Fruit fly (Drosophila melanogaster): ENCODE measurements around the gene Cph.

Gene Cph

DNA sequence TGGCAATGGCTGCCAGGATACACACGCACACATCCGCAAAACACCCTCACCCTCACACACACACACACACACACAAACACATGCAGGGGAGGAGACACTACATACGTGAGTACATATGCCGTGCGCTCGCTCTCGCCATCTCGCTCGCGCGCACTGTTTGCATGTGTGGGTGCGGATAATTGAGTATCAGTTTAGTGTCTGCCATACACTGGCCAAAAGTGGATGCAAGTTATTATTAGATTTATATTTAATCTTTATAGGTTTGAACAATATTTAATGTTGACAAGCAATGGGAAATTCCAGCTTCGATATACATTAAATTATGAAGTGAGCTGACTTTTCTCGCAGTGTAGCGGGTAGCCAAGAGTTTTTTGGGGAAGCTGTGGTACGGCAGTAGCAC lies 19.8 kb upstream of the Cph start:
- TF ChIP-seq cnc (optimal IDR thresholded peaks at IDR 0.05): no peak
- TF ChIP-seq pad (GFP tag; optimal IDR thresholded peaks at IDR 0.05): no peak
- TF ChIP-seq Clk (GFP tag; optimal IDR thresholded peaks at IDR 0.05): no peak
- TF ChIP-seq CG14711 (tag; optimal IDR thresholded peaks at IDR 0.05): no peak
- no peak for TF ChIP-seq CG7045 (GFP tag; optimal IDR thresholded peaks at IDR 0.05)
- TF ChIP-seq CG7101 (tag; optimal IDR thresholded peaks at IDR 0.05): peak; percentile 14
- no peak for TF ChIP-seq CG1620 (GFP tag; optimal IDR thresholded peaks at IDR 0.05)

DNA sequence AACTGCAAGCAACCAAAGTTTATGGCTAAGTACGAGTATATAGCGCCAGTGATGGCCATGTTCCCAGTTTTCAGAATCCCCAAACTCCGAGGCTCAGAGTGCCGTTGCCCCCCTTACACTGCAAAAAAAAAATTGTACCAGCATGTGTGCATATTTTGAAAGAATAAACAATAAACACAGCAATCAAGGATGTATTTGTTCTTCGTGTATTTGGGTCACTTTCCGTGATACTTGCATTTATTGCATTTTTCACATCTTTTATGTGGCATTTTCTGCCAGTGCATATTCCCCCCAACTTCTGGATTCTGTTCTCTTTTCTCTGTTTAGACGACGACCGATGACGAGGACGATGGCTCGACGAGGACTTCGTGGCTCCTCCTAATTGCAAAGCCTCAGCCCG lies 17.4 kb upstream of the Cph start:
- TF ChIP-seq CG11617 (GFP tag; optimal IDR thresholded peaks at IDR 0.05) (no peak), ovo (GFP tag; optimal IDR thresholded peaks at IDR 0.05) (no peak), kay (GFP tag; ENCODE audit: borderline replicate concordance) (no peak), CG1620 (GFP tag; optimal IDR thresholded peaks at IDR 0.05) (no peak), bab1 (GFP tag; optimal IDR thresholded peaks at IDR 0.05) (no peak), CG33017 (tag; optimal IDR thresholded peaks at IDR 0.05) (no peak), pad (GFP tag; optimal IDR thresholded peaks at IDR 0.05) (no peak)

DNA sequence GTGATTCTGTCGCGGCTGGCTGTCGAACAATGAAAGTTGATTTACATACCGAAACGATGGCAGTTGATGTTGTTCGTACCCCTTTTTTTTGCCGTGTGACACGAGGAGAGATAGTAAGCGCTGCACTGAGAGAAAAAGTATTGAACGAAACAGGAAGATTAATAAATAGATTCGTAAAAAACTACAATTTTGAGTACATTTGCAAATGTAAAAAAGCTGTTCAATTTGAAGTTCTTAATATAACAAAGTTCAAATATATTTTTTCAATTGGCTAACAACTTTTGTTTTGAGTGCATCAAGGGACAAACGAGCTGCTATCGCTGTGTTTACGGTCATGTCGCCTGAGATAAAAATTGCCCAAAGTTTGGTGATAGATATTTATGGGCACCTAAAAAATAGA lies 15.5 kb upstream of the Cph start:
- TF ChIP-seq pad (GFP tag; optimal IDR thresholded peaks at IDR 0.05): no peak
- no peak for TF ChIP-seq bab1 (GFP tag; optimal IDR thresholded peaks at IDR 0.05)
- no peak for TF ChIP-seq CG5204 (GFP tag; optimal IDR thresholded peaks at IDR 0.05)
- no peak for TF ChIP-seq toe (GFP tag; optimal IDR thresholded peaks at IDR 0.05)
- TF ChIP-seq CG7045 (GFP tag; optimal IDR thresholded peaks at IDR 0.05): no peak
- TF ChIP-seq kay (GFP tag; ENCODE audit: borderline replicate concordance): no peak
- TF ChIP-seq CG14711 (tag; optimal IDR thresholded peaks at IDR 0.05): no peak
- no peak for TF ChIP-seq Hr96 (GFP tag; optimal IDR thresholded peaks at IDR 0.05)
- no peak for TF ChIP-seq tj (GFP tag; optimal IDR thresholded peaks at IDR 0.05)
- TF ChIP-seq Crg-1 (GFP tag; optimal IDR thresholded peaks at IDR 0.05): no peak
- TF ChIP-seq CG1620 (GFP tag; optimal IDR thresholded peaks at IDR 0.05): no peak
- no peak for TF ChIP-seq Mnt (GFP tag; optimal IDR thresholded peaks at IDR 0.05)
- TF ChIP-seq CG33017 (tag; optimal IDR thresholded peaks at IDR 0.05): no peak
- no peak for TF ChIP-seq CG7101 (tag; optimal IDR thresholded peaks at IDR 0.05)
- TF ChIP-seq CG12768 (GFP tag; optimal IDR thresholded peaks at IDR 0.05): no peak
- no peak for TF ChIP-seq cnc (optimal IDR thresholded peaks at IDR 0.05)
- TF ChIP-seq ovo (GFP tag; optimal IDR thresholded peaks at IDR 0.05): no peak
- TF ChIP-seq cic (GFP tag; optimal IDR thresholded peaks at IDR 0.05): no peak

DNA sequence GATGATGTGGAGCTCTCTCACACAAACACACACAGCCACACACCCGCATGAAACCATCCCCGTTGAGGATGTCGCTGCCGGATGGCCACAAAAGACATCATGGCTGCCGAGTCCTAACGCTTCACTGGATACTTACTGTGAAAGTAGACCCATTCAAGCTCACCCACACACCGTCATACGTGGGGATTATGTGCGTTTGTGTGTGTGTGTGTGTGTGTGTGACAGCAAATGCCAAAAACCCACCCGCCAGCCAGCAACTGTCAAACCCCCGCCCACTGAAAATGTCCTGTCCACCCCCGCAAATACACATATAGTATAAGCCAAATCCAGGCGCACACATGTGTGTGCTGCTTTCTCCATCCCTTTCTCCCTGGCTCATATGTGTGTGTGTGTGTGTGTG lies 13.0 kb upstream of the Cph start:
- TF ChIP-seq CG12768 (GFP tag; optimal IDR thresholded peaks at IDR 0.05) (no peak), CG5204 (GFP tag; optimal IDR thresholded peaks at IDR 0.05) (no peak), Clk (GFP tag; optimal IDR thresholded peaks at IDR 0.05) (no peak), tj (GFP tag; optimal IDR thresholded peaks at IDR 0.05) (no peak)

DNA sequence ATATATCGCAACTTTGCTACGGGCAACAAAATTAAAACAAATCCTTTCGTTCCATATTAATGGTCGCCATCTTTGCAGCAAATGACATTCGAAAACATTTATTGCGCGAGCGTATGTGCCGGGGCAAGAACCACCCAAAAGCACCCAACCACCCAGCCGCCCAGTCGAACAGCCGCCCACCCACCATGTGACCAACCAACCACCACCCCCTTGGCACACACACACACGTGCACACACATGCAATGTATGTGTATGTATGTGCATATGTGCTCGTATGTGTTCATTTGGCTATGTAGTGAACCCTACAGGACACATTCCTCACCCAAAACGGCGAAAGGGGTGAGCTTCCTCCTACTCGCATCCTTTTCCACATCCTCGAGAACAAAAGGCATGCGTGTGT lies 2.4 kb downstream of the Cph start:
- TF ChIP-seq CG33017 (tag; optimal IDR thresholded peaks at IDR 0.05): no peak
- no peak for TF ChIP-seq cic (GFP tag; optimal IDR thresholded peaks at IDR 0.05)
- TF ChIP-seq ovo (GFP tag; optimal IDR thresholded peaks at IDR 0.05): no peak
- no peak for TF ChIP-seq toe (GFP tag; optimal IDR thresholded peaks at IDR 0.05)
- no peak for TF ChIP-seq Crg-1 (GFP tag; optimal IDR thresholded peaks at IDR 0.05)
- TF ChIP-seq pad (GFP tag; optimal IDR thresholded peaks at IDR 0.05): no peak
- no peak for TF ChIP-seq tj (GFP tag; optimal IDR thresholded peaks at IDR 0.05)
- TF ChIP-seq Clk (GFP tag; optimal IDR thresholded peaks at IDR 0.05): no peak
- TF ChIP-seq CG7045 (GFP tag; optimal IDR thresholded peaks at IDR 0.05): no peak
- no peak for TF ChIP-seq CG14711 (tag; optimal IDR thresholded peaks at IDR 0.05)

DNA sequence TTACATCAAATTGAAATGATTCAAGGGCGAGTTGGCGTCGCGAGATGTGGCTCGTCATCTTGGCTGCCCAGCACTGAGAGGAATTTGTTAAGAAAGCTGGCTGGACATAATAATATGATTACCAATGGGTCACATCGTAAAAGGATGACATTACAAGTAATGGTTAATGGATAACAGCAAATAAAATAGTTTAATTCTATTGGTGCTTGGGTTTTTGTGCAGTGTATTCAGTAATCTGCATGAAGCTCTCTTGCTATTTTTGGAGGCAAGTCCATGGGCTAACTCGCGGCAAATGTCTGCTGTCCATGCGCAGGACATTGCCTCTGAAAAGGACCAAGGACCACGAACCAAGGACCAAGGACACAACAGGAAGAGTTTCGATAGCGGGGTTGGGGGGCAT lies 4.2 kb downstream of the Cph start:
- no peak for TF ChIP-seq Hr96 (GFP tag; optimal IDR thresholded peaks at IDR 0.05)
- TF ChIP-seq tj (GFP tag; optimal IDR thresholded peaks at IDR 0.05): no peak
- TF ChIP-seq cic (GFP tag; optimal IDR thresholded peaks at IDR 0.05): no peak
- no peak for TF ChIP-seq bab1 (GFP tag; optimal IDR thresholded peaks at IDR 0.05)
- TF ChIP-seq CG5204 (GFP tag; optimal IDR thresholded peaks at IDR 0.05): no peak
- no peak for TF ChIP-seq Clk (GFP tag; optimal IDR thresholded peaks at IDR 0.05)
- TF ChIP-seq CG7101 (tag; optimal IDR thresholded peaks at IDR 0.05): no peak
- no peak for TF ChIP-seq CG14711 (tag; optimal IDR thresholded peaks at IDR 0.05)
- TF ChIP-seq toe (GFP tag; optimal IDR thresholded peaks at IDR 0.05): no peak
- TF ChIP-seq CG12768 (GFP tag; optimal IDR thresholded peaks at IDR 0.05): no peak
- TF ChIP-seq ovo (GFP tag; optimal IDR thresholded peaks at IDR 0.05): no peak
- TF ChIP-seq Crg-1 (GFP tag; optimal IDR thresholded peaks at IDR 0.05): no peak
- TF ChIP-seq CG7045 (GFP tag; optimal IDR thresholded peaks at IDR 0.05): no peak
- TF ChIP-seq pad (GFP tag; optimal IDR thresholded peaks at IDR 0.05): no peak
- TF ChIP-seq CG11617 (GFP tag; optimal IDR thresholded peaks at IDR 0.05): no peak
- TF ChIP-seq CG33017 (tag; optimal IDR thresholded peaks at IDR 0.05): no peak
- TF ChIP-seq kay (GFP tag; ENCODE audit: borderline replicate concordance): no peak

DNA sequence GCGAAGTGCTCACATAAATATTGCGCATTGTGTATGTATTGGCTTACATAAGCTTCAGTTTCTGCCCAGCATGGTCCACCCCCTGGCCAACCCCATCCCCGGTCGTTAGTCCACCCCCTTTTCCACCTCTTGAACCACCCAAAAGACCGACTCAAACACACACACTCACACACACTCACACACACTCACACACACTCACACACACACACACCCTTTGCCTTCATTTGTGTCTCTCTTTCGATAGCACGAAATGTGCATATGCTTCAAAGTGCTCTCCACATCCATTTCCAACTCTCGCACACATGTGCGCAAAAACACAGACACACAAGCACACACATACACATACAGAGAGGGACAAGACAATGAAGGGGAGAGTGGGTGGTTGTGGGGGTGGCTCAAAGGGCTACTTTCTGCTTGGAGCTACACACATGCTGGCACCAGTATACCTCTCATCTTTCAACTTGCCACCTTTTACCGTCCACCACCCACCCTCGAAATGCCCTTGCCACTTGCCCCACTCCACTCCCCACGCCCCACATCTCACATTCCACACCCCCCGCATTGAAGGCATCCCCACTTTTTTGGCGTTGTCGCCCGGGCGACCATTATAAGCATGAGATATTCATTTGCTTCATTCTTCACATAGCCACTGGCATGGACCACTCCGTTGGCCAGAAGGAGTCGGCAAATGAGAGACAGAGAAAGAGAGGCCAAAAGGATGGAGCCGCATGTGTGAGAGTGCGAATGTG lies 13.9 kb downstream of the Cph start:
- TF ChIP-seq pad (GFP tag; optimal IDR thresholded peaks at IDR 0.05) (no peak), bab1 (GFP tag; optimal IDR thresholded peaks at IDR 0.05) (no peak), CG14711 (tag; optimal IDR thresholded peaks at IDR 0.05) (no peak), Hr96 (GFP tag; optimal IDR thresholded peaks at IDR 0.05) (no peak), cic (GFP tag; optimal IDR thresholded peaks at IDR 0.05) (no peak), Clk (GFP tag; optimal IDR thresholded peaks at IDR 0.05) (no peak), cnc (optimal IDR thresholded peaks at IDR 0.05) (no peak), tj (GFP tag; optimal IDR thresholded peaks at IDR 0.05) (no peak), CG11617 (GFP tag; optimal IDR thresholded peaks at IDR 0.05) (no peak), toe (GFP tag; optimal IDR thresholded peaks at IDR 0.05) (no peak), CG33017 (tag; optimal IDR thresholded peaks at IDR 0.05) (no peak), CG1620 (GFP tag; optimal IDR thresholded peaks at IDR 0.05) (no peak), ovo (GFP tag; optimal IDR thresholded peaks at IDR 0.05) (no peak), kay (GFP tag; ENCODE audit: borderline replicate concordance) (no peak), CG5204 (GFP tag; optimal IDR thresholded peaks at IDR 0.05) (no peak), CG7101 (tag; optimal IDR thresholded peaks at IDR 0.05) (no peak)
